Worm (Caenorhabditis elegans): ENCODE measurements around the gene txt-11.

The txt-11 gene

DNA sequence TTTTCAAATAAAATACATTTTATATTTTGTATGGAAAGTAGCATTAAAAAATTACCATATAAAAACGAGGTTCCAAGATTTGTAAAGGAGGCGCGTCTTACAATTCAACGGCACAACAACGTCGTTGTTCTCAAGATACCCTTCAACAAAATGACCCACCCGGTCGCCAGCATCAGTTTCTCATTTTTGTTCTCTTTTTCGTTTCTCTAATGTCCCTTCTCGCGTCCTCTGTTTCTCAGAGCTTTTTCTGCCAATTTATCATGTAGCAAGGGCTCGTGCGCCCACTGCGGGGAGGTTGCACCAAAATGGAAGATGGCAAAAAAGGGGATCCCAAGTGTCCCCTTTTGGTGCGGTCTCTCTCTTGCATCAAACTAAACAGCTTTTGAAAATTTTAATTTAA lies 3.6 kb upstream of the txt-11 start:
- TF ChIP-seq nhr-10 (tag; optimal IDR thresholded peaks at IDR 0.05) (no peak), nhr-129 (tag; optimal IDR thresholded peaks at IDR 0.05) (no peak), C34F6.9 (tag; optimal IDR thresholded peaks at IDR 0.05) (no peak), skn-1 (tag; optimal IDR thresholded peaks at IDR 0.05) (no peak), sem-4 (tag; optimal IDR thresholded peaks at IDR 0.05) (no peak), unc-55 (GFP tag; optimal IDR thresholded peaks at IDR 0.05) (no peak), zag-1 (tag; optimal IDR thresholded peaks at IDR 0.05) (peak; percentile 33)

DNA sequence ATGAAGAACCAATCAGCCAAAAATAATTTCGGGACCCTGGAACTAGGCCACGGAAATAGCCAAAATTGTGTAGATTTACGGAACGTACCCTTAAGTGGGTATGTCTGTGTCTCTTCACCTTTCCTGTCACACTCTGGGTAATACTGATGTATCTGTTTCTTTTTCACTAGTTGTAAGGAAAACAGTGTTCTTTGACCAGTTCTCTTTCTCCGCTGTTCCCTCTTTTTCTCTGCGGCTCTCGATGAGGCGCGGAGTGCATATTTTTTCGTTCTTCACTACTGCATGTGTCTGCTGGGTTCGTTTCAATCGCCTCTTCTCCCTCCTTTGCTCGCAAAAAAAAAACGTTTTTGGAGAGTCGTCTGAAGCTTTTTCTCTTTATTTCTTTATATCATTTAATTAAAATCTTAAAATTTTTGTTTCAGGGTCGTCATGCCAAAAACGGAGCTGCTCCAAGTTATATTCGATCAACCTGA lies 3.0 kb upstream of the txt-11 start, which contains the start of gene arrd-22:
TSS of gene arrd-22 (plus strand) at position 423 of the 473 bp plus-strand sequence.
- TF ChIP-seq unc-55 (GFP tag; optimal IDR thresholded peaks at IDR 0.05) (peak; percentile 24), egl-27 (tag; optimal IDR thresholded peaks at IDR 0.05) (peak; percentile 8), lin-11 (tag; optimal IDR thresholded peaks at IDR 0.05) (no peak), dmd-4 (tag; optimal IDR thresholded peaks at IDR 0.05) (no peak), mdl-1 (tag; optimal IDR thresholded peaks at IDR 0.05) (peak in 1 of 2 experiments; percentile 25), elt-3 (tag; optimal IDR thresholded peaks at IDR 0.05) (no peak), sma-9 (GFP tag; optimal IDR thresholded peaks at IDR 0.05) (peak; percentile 95), sma-9 (tag; optimal IDR thresholded peaks at IDR 0.05) (no peak)

DNA sequence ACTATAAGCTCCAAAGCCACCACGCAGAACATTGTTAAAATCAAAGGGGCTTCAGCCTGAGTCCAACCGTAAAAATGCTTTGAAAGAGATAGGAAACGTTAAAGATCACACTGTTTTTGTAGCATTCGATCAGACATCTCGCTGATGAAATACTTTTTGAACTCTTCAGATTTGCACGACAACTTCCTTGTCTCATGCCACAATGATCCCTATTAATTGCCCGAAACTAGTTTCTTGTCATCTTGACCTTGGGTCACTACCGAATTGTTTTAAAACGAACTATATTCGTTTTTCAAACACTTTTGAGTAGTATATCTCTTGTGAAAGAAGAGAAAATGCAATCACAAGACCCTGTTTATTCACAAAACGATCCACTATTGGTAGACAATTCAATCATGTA lies 4.8 kb downstream of the txt-11 start, which contains the start of gene T20D4.3:
TSS of gene T20D4.3 (plus strand) at position 301 of the 400 bp plus-strand sequence.
- TF ChIP-seq elt-3 (tag; optimal IDR thresholded peaks at IDR 0.05) (no peak), nhr-21 (tag; optimal IDR thresholded peaks at IDR 0.05) (no peak), ZK546.5 (tag; optimal IDR thresholded peaks at IDR 0.05) (no peak), fos-1 (tag; optimal IDR thresholded peaks at IDR 0.05) (no peak), aly-2 (tag; optimal IDR thresholded peaks at IDR 0.05) (no peak), nhr-6 (tag; optimal IDR thresholded peaks at IDR 0.05) (no peak), nhr-11 (tag; optimal IDR thresholded peaks at IDR 0.05) (no peak), sem-4 (tag; optimal IDR thresholded peaks at IDR 0.05) (no peak), blmp-1 (tag; optimal IDR thresholded peaks at IDR 0.05; ENCODE audit: insufficient read depth) (no peak), dmd-4 (tag; optimal IDR thresholded peaks at IDR 0.05) (no peak), ztf-4 (tag; optimal IDR thresholded peaks at IDR 0.05) (no peak), snpc-4 (tag; optimal IDR thresholded peaks at IDR 0.05) (no peak), skn-1 (tag; optimal IDR thresholded peaks at IDR 0.05) (no peak), R02D3.7 (tag; optimal IDR thresholded peaks at IDR 0.05) (no peak)

DNA sequence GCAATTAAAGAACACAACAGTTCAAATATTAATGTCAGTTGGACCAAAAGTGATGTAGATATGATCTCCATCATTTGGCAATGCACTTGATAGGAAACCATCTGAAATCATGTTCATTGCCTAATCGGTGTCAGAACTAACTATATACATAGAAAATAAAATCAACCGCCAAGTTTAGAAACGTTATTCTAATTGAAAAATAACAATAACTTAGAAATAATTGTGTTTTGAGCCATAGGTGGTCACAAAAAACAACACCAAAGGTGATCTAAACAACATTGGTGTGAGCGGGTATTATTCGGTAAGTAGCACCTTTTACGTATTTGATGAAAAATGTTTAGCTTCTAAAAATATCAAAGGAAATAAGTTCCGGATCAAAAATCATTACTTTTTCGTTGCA lies 11.2 kb downstream of the txt-11 start, which contains the start of gene srab-21:
TSS of gene srab-21 (minus strand) at position 101 of the 400 bp plus-strand sequence.
- no peak for TF ChIP-seq nhr-21 (tag; optimal IDR thresholded peaks at IDR 0.05)
- no peak for TF ChIP-seq unc-39 (tag; optimal IDR thresholded peaks at IDR 0.05)
- TF ChIP-seq crh-2 (tag; optimal IDR thresholded peaks at IDR 0.05), result no peak
- no peak for TF ChIP-seq unc-62 (GFP tag; optimal IDR thresholded peaks at IDR 0.05)
- no peak for TF ChIP-seq sma-3 (GFP tag; optimal IDR thresholded peaks at IDR 0.05)
- TF ChIP-seq blmp-1 (tag; optimal IDR thresholded peaks at IDR 0.05; ENCODE audit: insufficient read depth), result no peak
- no peak for TF ChIP-seq ZK546.5 (tag; optimal IDR thresholded peaks at IDR 0.05)
- no peak for TF ChIP-seq nhr-237 (tag; optimal IDR thresholded peaks at IDR 0.05)
- TF ChIP-seq aly-2 (tag; optimal IDR thresholded peaks at IDR 0.05), result no peak
- no peak for TF ChIP-seq C34F6.9 (tag; optimal IDR thresholded peaks at IDR 0.05)
- no peak for TF ChIP-seq Y55F3AM.14 (GFP tag; optimal IDR thresholded peaks at IDR 0.05)
- no peak for TF ChIP-seq R02D3.7 (tag; optimal IDR thresholded peaks at IDR 0.05)

DNA sequence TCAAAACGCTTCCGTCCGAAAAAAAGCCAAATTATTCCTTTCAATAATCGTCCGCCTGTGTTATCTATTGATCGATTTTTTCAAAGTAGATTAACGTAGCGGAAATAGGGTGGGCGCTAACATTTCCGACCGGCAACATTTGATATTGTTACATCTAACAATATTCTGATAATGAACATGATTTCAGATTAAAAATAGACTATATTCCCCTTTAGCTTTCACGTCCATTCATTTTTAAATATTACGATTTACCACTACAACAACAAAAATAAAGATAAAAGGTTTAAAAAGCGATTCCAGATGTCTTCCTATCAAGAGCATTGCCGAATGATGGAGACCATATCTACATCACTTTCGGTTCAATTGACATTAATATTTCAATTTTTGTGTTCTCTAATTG lies 13.0 kb downstream of the txt-11 start, which contains the start of gene srab-22:
TSS of gene srab-22 (plus strand) at position 301 of the 400 bp plus-strand sequence.
- TF ChIP-seq gmeb-1 (tag; optimal IDR thresholded peaks at IDR 0.05) (no peak), ZK546.5 (tag; optimal IDR thresholded peaks at IDR 0.05) (no peak), dmd-4 (tag; optimal IDR thresholded peaks at IDR 0.05) (no peak), mbf-1 (tag; optimal IDR thresholded peaks at IDR 0.05) (no peak), peb-1 (tag; optimal IDR thresholded peaks at IDR 0.05) (no peak), R02D3.7 (tag; optimal IDR thresholded peaks at IDR 0.05) (no peak), ztf-1 (GFP tag; conservative IDR thresholded peaks at IDR 0.05) (no peak), mab-5 (tag; optimal IDR thresholded peaks at IDR 0.05) (no peak), nhr-25 (tag; optimal IDR thresholded peaks at IDR 0.05) (no peak), lin-13 (GFP tag; optimal IDR thresholded peaks at IDR 0.05) (no peak), alr-1 (tag; optimal IDR thresholded peaks at IDR 0.05) (no peak), egl-27 (tag; optimal IDR thresholded peaks at IDR 0.05) (no peak), sma-3 (GFP tag; optimal IDR thresholded peaks at IDR 0.05) (no peak), mdl-1 (tag; optimal IDR thresholded peaks at IDR 0.05) (no peak), blmp-1 (tag; optimal IDR thresholded peaks at IDR 0.05; ENCODE audit: insufficient read depth) (no peak), ceh-16 (tag; optimal IDR thresholded peaks at IDR 0.05) (no peak), zag-1 (tag; optimal IDR thresholded peaks at IDR 0.05) (no peak), ceh-82 (tag; optimal IDR thresholded peaks at IDR 0.05) (no peak), F13H6.1 (tag; optimal IDR thresholded peaks at IDR 0.05) (no peak)

Data from whole organism, L2 larva.